Worm (Caenorhabditis elegans): ENCODE measurements around the gene ZK829.7.

ce11 chrIV:11923074-11923473 is 38.3 kb downstream of the ZK829.7 start, which contains the start of gene srlf-31:
- no peak for TF ChIP-seq fkh-10 (GFP tag; optimal IDR thresholded peaks at IDR 0.05)
- TF ChIP-seq nhr-76 (tag; optimal IDR thresholded peaks at IDR 0.05), result no peak
- TF ChIP-seq ceh-16 (tag; optimal IDR thresholded peaks at IDR 0.05), result no peak
- TF ChIP-seq daf-12 (tag; optimal IDR thresholded peaks at IDR 0.05), result no peak
- TF ChIP-seq unc-62 (GFP tag; optimal IDR thresholded peaks at IDR 0.05), result no peak

Measured in whole organism, L3 larva.